Fruit fly (Drosophila melanogaster) whole organism, prepupa: ENCODE data around the gene CtsB.

Experiments
- Blimp-1 ChIP-seq: fragments of 200-800 bp; sonication (Bioruptor generic); optimal IDR thresholded peaks from 3 replicates; lab custom pipeline; 2017; ENCODE audit warnings: missing biosample characterization, missing genetic modification characterization, mild to moderate bottlenecking, moderate library complexity, missing genetic modification reagents
- CG10631 ChIP-seq: fragments of 200-800 bp; sonication (Bioruptor generic); optimal IDR thresholded peaks from 2 replicates; lab custom pipeline; 2016; ENCODE audit warnings: missing biosample characterization, missing genetic modification characterization
- CG11762 ChIP-seq: fragments of 200-800 bp; sonication (Bioruptor generic); optimal IDR thresholded peaks from 3 replicates; lab custom pipeline; 2016; ENCODE audit warnings: missing biosample characterization, missing genetic modification characterization; ENCODE audit not compliant: insufficient read depth
- CG11902 ChIP-seq: fragments of 200-800 bp; sonication (Bioruptor generic); optimal IDR thresholded peaks from 3 replicates; lab custom pipeline; 2016; ENCODE audit warnings: missing biosample characterization, missing genetic modification characterization
- CG15336 ChIP-seq: fragments of 200-800 bp; sonication (Bioruptor generic); IDR thresholded peaks from 2 replicates; pipeline ENCODE4 v1.3.6; 2022; ENCODE audit warnings: missing biosample characterization, missing genetic modification characterization
- CG1621 ChIP-seq: fragments of 200-800 bp; sonication (Bioruptor generic); optimal IDR thresholded peaks from 3 replicates; lab custom pipeline; 2018; ENCODE audit warnings: missing biosample characterization, mild to moderate bottlenecking, missing genetic modification characterization
- CG16779 ChIP-seq: fragments of 200-800 bp; sonication (Bioruptor generic); optimal IDR thresholded peaks from 3 replicates; lab custom pipeline; 2017; ENCODE audit warnings: missing biosample characterization, mild to moderate bottlenecking, missing genetic modification characterization
- CG32006 ChIP-seq: fragments of 200-800 bp; sonication (Bioruptor generic); optimal IDR thresholded peaks from 3 replicates; lab custom pipeline; 2017; ENCODE audit warnings: missing biosample characterization, mild to moderate bottlenecking, missing genetic modification characterization
- CG34406 ChIP-seq: fragments of 200-800 bp; sonication (Bioruptor generic); optimal IDR thresholded peaks from 3 replicates; lab custom pipeline; 2016; ENCODE audit warnings: missing biosample characterization, missing genetic modification characterization
- CG4318 ChIP-seq: fragments of 200-800 bp; sonication (Bioruptor generic); optimal IDR thresholded peaks from 3 replicates; lab custom pipeline; 2017; ENCODE audit warnings: missing biosample characterization, mild to moderate bottlenecking, missing genetic modification characterization
- CG6163 ChIP-seq: fragments of 200-800 bp; sonication (Bioruptor generic); IDR thresholded peaks from 3 replicates; pipeline ENCODE4 v1.3.6; 2022; ENCODE audit warnings: missing biosample characterization, missing genetic modification characterization
- CG6276 ChIP-seq: fragments of 200-800 bp; sonication (Bioruptor generic); optimal IDR thresholded peaks from 2 replicates; lab custom pipeline; 2017; ENCODE audit warnings: missing biosample characterization, mild to moderate bottlenecking, missing genetic modification characterization
- CG6808 ChIP-seq: fragments of 200-800 bp; sonication (Bioruptor generic); optimal IDR thresholded peaks from 3 replicates; lab custom pipeline; 2017; ENCODE audit warnings: missing biosample characterization, missing genetic modification characterization, mild to moderate bottlenecking, moderate library complexity, missing genetic modification reagents
- CG7368 ChIP-seq: fragments of 200-800 bp; sonication (Bioruptor generic); optimal IDR thresholded peaks from 3 replicates; lab custom pipeline; 2016; ENCODE audit warnings: missing biosample characterization, missing genetic modification characterization
- CG8119 ChIP-seq: fragments of 200-800 bp; sonication (Bioruptor generic); IDR thresholded peaks from 3 replicates; pipeline ENCODE4 v1.3.6; 2022; ENCODE audit warnings: missing biosample characterization, missing genetic modification characterization
- CG8632 ChIP-seq: fragments of 200-800 bp; sonication (Bioruptor generic); optimal IDR thresholded peaks from 3 replicates; lab custom pipeline; 2016; ENCODE audit warnings: missing biosample characterization, missing genetic modification characterization
- Eip75B ChIP-seq: fragments of 200-800 bp; sonication (Bioruptor generic); optimal IDR thresholded peaks from 3 replicates; lab custom pipeline; 2016; ENCODE audit warnings: missing biosample characterization, missing genetic modification characterization
- Eip78C ChIP-seq: fragments of 200-800 bp; sonication (Bioruptor generic); peaks from one replicate; lab custom pipeline; 2016; ENCODE audit warnings: missing biosample characterization, missing genetic modification characterization
- Hr38 ChIP-seq: sonication (Bioruptor generic); optimal IDR thresholded peaks from 2 replicates; lab custom pipeline; 2016; ENCODE audit warnings: missing biosample characterization, missing genetic modification characterization
- Hr39 ChIP-seq: fragments of 200-800 bp; sonication (Bioruptor generic); optimal IDR thresholded peaks from 2 replicates; lab custom pipeline; 2016; ENCODE audit warnings: missing biosample characterization, missing genetic modification characterization
- Hr4 ChIP-seq: fragments of 200-800 bp; sonication (Bioruptor generic); optimal IDR thresholded peaks from 3 replicates; lab custom pipeline; 2016; ENCODE audit warnings: missing biosample characterization, missing genetic modification characterization
- Met ChIP-seq: fragments of 200-800 bp; sonication (Bioruptor generic); optimal IDR thresholded peaks from 3 replicates; lab custom pipeline; 2016; ENCODE audit warnings: missing biosample characterization, missing genetic modification characterization
- OdsH ChIP-seq: fragments of 200-800 bp; sonication (Bioruptor generic); optimal IDR thresholded peaks from 3 replicates; lab custom pipeline; 2016; ENCODE audit warnings: missing biosample characterization, missing genetic modification characterization
- Sox102F ChIP-seq: fragments of 200-800 bp; sonication (Bioruptor generic); optimal IDR thresholded peaks from 2 replicates; lab custom pipeline; 2016; ENCODE audit warnings: missing biosample characterization, mild to moderate bottlenecking, missing genetic modification characterization
- Sox14 ChIP-seq: fragments of 200-800 bp; sonication (Bioruptor generic); optimal IDR thresholded peaks from 3 replicates; lab custom pipeline; 2016; ENCODE audit warnings: missing biosample characterization, missing genetic modification characterization
- cyc ChIP-seq: fragments of 200-800 bp; sonication (Bioruptor generic); optimal IDR thresholded peaks from 3 replicates; lab custom pipeline; 2016; ENCODE audit warnings: missing biosample characterization, missing genetic modification characterization
- eg ChIP-seq: fragments of 200-800 bp; sonication (Bioruptor generic); IDR thresholded peaks from 3 replicates; pipeline ENCODE4 v1.3.6; 2022; ENCODE audit warnings: missing biosample characterization, missing genetic modification characterization
- esn ChIP-seq: fragments of 200-800 bp; sonication (Bioruptor generic); optimal IDR thresholded peaks from 2 replicates; lab custom pipeline; 2016; ENCODE audit warnings: missing biosample characterization, mild to moderate bottlenecking, missing genetic modification characterization, moderate library complexity
- fkh ChIP-seq: fragments of 200-800 bp; sonication (Bioruptor generic); optimal IDR thresholded peaks from 3 replicates; lab custom pipeline; 2017; ENCODE audit warnings: missing biosample characterization, mild to moderate bottlenecking, missing genetic modification characterization, moderate library complexity
- lz ChIP-seq: fragments of 200-800 bp; sonication (Bioruptor generic); optimal IDR thresholded peaks from 3 replicates; lab custom pipeline; 2016; ENCODE audit warnings: missing biosample characterization, missing genetic modification characterization
- net ChIP-seq: fragments of 200-800 bp; sonication (Bioruptor generic); optimal IDR thresholded peaks from 3 replicates; lab custom pipeline; 2016; ENCODE audit warnings: missing biosample characterization, missing genetic modification characterization
- pdm3 ChIP-seq: fragments of 200-800 bp; sonication (Bioruptor generic); optimal IDR thresholded peaks from 3 replicates; lab custom pipeline; 2016; ENCODE audit warnings: missing biosample characterization, missing genetic modification characterization
- salr ChIP-seq, 2 experiments: fragments of 200-800 bp; sonication (Bioruptor generic); optimal IDR thresholded peaks; 3 replicates each; lab custom pipeline; 2016 to 2018; ENCODE audit warnings: missing biosample characterization in 2 of 2, missing genetic modification characterization in 2 of 2, mild to moderate bottlenecking in 1 of 2
- spab ChIP-seq: fragments of 200-800 bp; sonication (Bioruptor generic); optimal IDR thresholded peaks from 2 replicates; lab custom pipeline; 2017; ENCODE audit warnings: missing biosample characterization, mild to moderate bottlenecking, missing genetic modification characterization, missing genetic modification reagents
- ss ChIP-seq, 2 experiments: fragments of 200-800 bp; sonication (Bioruptor generic); optimal IDR thresholded peaks; 2 replicates in 1 of 2; 3 replicates in 1 of 2; lab custom pipeline; 2017 to 2018; ENCODE audit warnings: mild to moderate bottlenecking in 2 of 2, missing biosample characterization in 2 of 2, missing genetic modification characterization in 2 of 2, moderate library complexity in 1 of 2
- svp ChIP-seq: fragments of 200-800 bp; sonication (Bioruptor generic); peaks from one replicate; lab custom pipeline; 2016; ENCODE audit warnings: missing biosample characterization, missing genetic modification characterization
- vri ChIP-seq: fragments of 200-800 bp; sonication (Bioruptor generic); optimal IDR thresholded peaks from 3 replicates; lab custom pipeline; 2016; ENCODE audit warnings: missing biosample characterization, mild to moderate bottlenecking, missing genetic modification characterization

CtsB gene

DNA sequence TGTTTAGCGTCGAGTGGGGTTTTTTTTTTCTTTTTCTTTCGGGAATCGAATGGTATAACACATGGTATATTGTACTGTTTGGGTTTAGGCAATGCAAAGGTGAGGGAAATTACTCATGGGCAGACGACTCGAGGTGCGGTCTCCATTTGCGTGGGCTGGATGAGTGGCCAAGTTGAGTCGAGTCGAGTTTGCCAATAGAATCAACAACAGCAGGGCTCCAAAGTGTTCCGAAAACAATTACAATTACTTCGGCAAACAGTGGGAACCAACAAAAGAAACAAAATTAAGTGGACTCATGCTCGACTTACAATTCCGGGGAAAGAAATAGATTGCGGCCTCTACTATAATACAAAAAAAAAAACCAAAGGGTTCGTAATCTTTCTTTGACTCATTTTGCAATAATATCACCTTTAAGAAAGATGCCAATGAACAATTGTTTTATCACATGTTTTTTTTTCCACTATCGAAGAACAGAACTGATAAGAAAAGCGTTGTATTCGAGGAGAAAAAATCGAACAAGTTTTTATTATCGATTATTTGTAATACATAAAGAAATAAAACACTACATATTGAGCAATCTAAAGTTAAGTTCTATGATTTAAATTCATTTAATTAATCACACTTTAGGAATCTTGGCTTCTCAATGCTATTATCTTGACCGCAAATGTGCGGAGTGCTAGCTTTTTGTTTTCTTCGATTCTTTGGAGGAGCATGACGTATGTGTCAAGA, 38.5 kb upstream of the CtsB start:
- peak; percentile 20 for TF ChIP-seq CG6276 (GFP tag; lab: Kevin White, UChicago)
- TF ChIP-seq svp (GFP tag; lab: Kevin White, UChicago), result peak; percentile 63
- TF ChIP-seq CG11902 (GFP tag; lab: Kevin White, UChicago), result no peak
- TF ChIP-seq fkh (GFP tag; lab: Kevin White, UChicago), result peak; percentile 71
- TF ChIP-seq Hr38, result no peak
- no peak for TF ChIP-seq ss (GFP tag; optimal IDR thresholded peaks at IDR 0.05; lab: Kevin White, UChicago)
- TF ChIP-seq vri (GFP tag; lab: Kevin White, UChicago), result no peak
- TF ChIP-seq CG8632 (GFP tag; lab: Kevin White, UChicago), result no peak
- no peak for TF ChIP-seq lz (GFP tag; lab: Kevin White, UChicago)
- TF ChIP-seq CG32006 (GFP tag; lab: Kevin White, UChicago), result peak; percentile 12
- TF ChIP-seq CG8119 (GFP tag; lab: Robert Waterston, UW), result peak; percentile 38; the same call in 2 of the 3 replicates
- no peak for TF ChIP-seq spab (GFP tag; lab: Kevin White, UChicago)
- peak; percentile 58 for TF ChIP-seq Eip78C (GFP tag; lab: Kevin White, UChicago)

dm6 chrX:13819682-13820081, 37.7 kb upstream of the CtsB start:
- TF ChIP-seq Hr4 (GFP tag; lab: Kevin White, UChicago) (no peak), eg (GFP tag; lab: Robert Waterston, UW) (no peak), CG6808 (GFP tag; lab: Kevin White, UChicago) (no peak), Blimp-1 (GFP tag; lab: Kevin White, UChicago) (peak; percentile 71), Sox14 (GFP tag; lab: Kevin White, UChicago) (no peak), CG15336 (GFP tag; lab: Robert Waterston, UW) (peak; percentile 6; the same call in 1 of the 2 replicates)

DNA sequence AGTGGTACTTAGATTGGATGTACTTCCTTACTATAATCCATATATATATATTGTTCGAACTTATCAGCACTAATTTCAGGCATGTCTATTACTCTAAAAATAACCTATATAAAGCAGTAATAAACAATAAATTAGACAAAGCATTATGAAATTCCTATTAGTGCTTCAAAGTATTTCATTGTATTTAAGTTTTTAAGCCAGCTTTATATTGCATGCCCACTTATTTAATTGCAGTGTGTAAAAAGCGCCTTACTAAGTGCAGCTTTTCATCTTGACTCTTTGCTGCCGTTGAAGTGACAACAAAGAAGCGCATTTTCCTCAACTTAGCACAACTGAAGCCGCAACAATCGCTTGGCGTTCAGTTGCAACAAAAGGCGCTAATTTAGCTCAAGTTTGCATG, 36.9 kb upstream of the CtsB start:
- TF ChIP-seq salr (GFP tag; optimal IDR thresholded peaks at IDR 0.05; lab: Kevin White, UChicago) (peak in 1 of 2 experiments; percentile 22), CG15336 (GFP tag; lab: Robert Waterston, UW) (0 out of 2 replicates have a peak, but pooled peaks have one; percentile 24), pdm3 (GFP tag; lab: Kevin White, UChicago) (peak; percentile 10), CG1621 (no peak), CG32006 (GFP tag; lab: Kevin White, UChicago) (peak; percentile 68), CG6276 (GFP tag; lab: Kevin White, UChicago) (peak; percentile 11), CG7368 (GFP tag; lab: Kevin White, UChicago) (no peak), esn (GFP tag; lab: Kevin White, UChicago) (no peak), CG10631 (GFP tag; lab: Kevin White, UChicago) (peak; percentile 22), Eip78C (GFP tag; lab: Kevin White, UChicago) (peak; percentile 64), cyc (no peak), eg (GFP tag; lab: Robert Waterston, UW) (0 out of 3 replicates have a peak, but pooled peaks have one; percentile 22), Hr4 (GFP tag; lab: Kevin White, UChicago) (peak; percentile 37), CG8119 (GFP tag; lab: Robert Waterston, UW) (peak; percentile 40; the same call in 1 of the 3 replicates), CG4318 (GFP tag; lab: Kevin White, UChicago) (peak; percentile 23)

dm6 chrX:13818172-13818472, 36.2 kb upstream of the CtsB start:
- TF ChIP-seq vri (GFP tag; lab: Kevin White, UChicago), result peak; percentile 67
- TF ChIP-seq cyc, result no peak
- no peak for TF ChIP-seq net (GFP tag; lab: Kevin White, UChicago)
- no peak for TF ChIP-seq fkh (GFP tag; lab: Kevin White, UChicago)
- TF ChIP-seq eg (GFP tag; lab: Robert Waterston, UW), result no peak

DNA sequence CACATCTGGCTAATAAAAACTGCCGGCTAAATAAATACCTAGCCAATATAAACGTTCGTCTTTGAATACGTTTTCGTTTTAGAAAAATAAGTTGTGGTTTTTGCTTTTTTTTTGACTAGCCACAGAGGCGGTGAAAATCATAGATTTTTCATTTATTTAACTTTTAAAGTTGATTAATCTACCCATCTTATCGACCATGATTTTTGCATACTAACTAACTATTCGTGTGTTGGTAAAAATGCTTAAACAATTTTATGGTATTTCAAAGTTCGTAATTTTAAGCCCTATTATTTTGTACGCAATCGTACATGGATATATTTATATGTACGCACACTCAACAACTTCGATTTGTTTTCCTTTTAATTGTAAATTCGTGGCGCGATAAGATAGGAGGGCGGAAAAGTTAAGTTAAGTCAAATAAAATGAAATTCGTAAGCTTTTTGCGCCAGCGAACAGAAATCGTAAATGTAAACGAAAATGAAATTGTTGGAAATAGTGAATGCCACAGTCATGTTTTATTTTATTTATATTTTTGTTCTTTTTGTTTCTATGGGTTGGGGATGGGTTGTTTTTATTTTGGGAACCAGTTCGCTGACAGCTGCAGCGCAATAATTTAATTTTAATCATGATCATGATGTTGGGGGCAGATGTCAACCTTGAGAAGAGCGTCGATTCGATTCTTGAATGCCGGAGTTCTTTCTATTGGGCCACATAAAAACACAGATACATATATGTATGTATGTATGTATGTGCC, 35.6 kb upstream of the CtsB start:
- TF ChIP-seq Sox102F (peak; percentile 3), eg (GFP tag; lab: Robert Waterston, UW) (peak; percentile 73), OdsH (GFP tag; lab: Kevin White, UChicago) (peak; percentile 12), pdm3 (GFP tag; lab: Kevin White, UChicago) (peak; percentile 28), cyc (no peak), CG16779 (tag; lab: Kevin White, UChicago) (no peak), esn (GFP tag; lab: Kevin White, UChicago) (peak; percentile 27), svp (GFP tag; lab: Kevin White, UChicago) (peak; percentile 82), CG6276 (GFP tag; lab: Kevin White, UChicago) (peak; percentile 55), fkh (GFP tag; lab: Kevin White, UChicago) (peak; percentile 48), CG11762 (GFP tag; lab: Kevin White, UChicago) (no peak), Eip78C (GFP tag; lab: Kevin White, UChicago) (peak; percentile 73), Met (GFP tag; lab: Kevin White, UChicago) (peak; percentile 13), Eip75B (GFP tag; lab: Kevin White, UChicago) (no peak), CG32006 (GFP tag; lab: Kevin White, UChicago) (peak; percentile 35), CG34406 (GFP tag; lab: Kevin White, UChicago) (no peak), Hr39 (GFP tag; lab: Kevin White, UChicago) (peak; percentile 9), Hr4 (GFP tag; lab: Kevin White, UChicago) (peak; percentile 6), CG8119 (GFP tag; lab: Robert Waterston, UW) (peak; percentile 45; the same call in 1 of the 3 replicates), CG15336 (GFP tag; lab: Robert Waterston, UW) (peak; percentile 75), CG6163 (GFP tag; lab: Robert Waterston, UW) (peak; percentile 23; the same call in 1 of the 3 replicates)
